Fruit fly (Drosophila melanogaster): Measurements from ENCODE around the gene LSm-4.

dm6 chr2L:10422643-10423606 lies 17.9 kb upstream of the LSm-4 start, which contains the start of the genes pie and Wdfy2:
- TF ChIP-seq Clk (GFP tag; optimal IDR thresholded peaks at IDR 0.05) (no peak), CG5204 (GFP tag; optimal IDR thresholded peaks at IDR 0.05) (no peak), cnc (optimal IDR thresholded peaks at IDR 0.05) (no peak), pad (GFP tag; optimal IDR thresholded peaks at IDR 0.05) (no peak), tj (GFP tag; optimal IDR thresholded peaks at IDR 0.05) (peak; percentile 88), toe (GFP tag; optimal IDR thresholded peaks at IDR 0.05) (no peak), Hr96 (GFP tag; optimal IDR thresholded peaks at IDR 0.05) (no peak), CG1620 (GFP tag; optimal IDR thresholded peaks at IDR 0.05) (no peak), Crg-1 (GFP tag; optimal IDR thresholded peaks at IDR 0.05) (no peak), cic (GFP tag; optimal IDR thresholded peaks at IDR 0.05) (no peak)

Measured in whole organism, adult.